Worm (Caenorhabditis elegans) whole organism, late embryonic: ENCODE data around the gene cank-26.

Experiments used
- K02D7.2 ChIP-seq: sonication (generic microtip); optimal IDR thresholded peaks from 2 replicates; lab custom pipeline; 2017; ENCODE audit warnings: mild to moderate bottlenecking, missing genetic modification characterization, missing compliant biosample characterization
- ahr-1 ChIP-seq: sonication (generic microtip); optimal IDR thresholded peaks from 2 replicates; lab custom pipeline; 2016; ENCODE audit warnings: missing genetic modification characterization, missing compliant biosample characterization
- ceh-14 ChIP-seq: sonication (generic microtip); optimal IDR thresholded peaks from 2 replicates; lab custom pipeline; 2016; ENCODE audit warnings: missing genotype, missing genetic modification characterization, missing compliant biosample characterization
- ceh-22 ChIP-seq: sonication (generic microtip); optimal IDR thresholded peaks from 2 replicates; lab custom pipeline; 2017; ENCODE audit warnings: missing biosample characterization, missing genetic modification characterization
- ceh-24 ChIP-seq: sonication (generic microtip); optimal IDR thresholded peaks from 2 replicates; lab custom pipeline; 2016; ENCODE audit warnings: mild to moderate bottlenecking, missing genetic modification characterization, missing compliant biosample characterization
- ceh-45 ChIP-seq: fragments of 200-800 bp; sonication (Bioruptor generic); IDR thresholded peaks from 2 replicates; pipeline ENCODE4 v1.3.6; 2022; ENCODE audit warnings: missing genetic modification reagents, missing genetic modification characterization, missing compliant biosample characterization
- ceh-48 ChIP-seq: sonication (generic microtip); optimal IDR thresholded peaks from 2 replicates; lab custom pipeline; 2016; ENCODE audit warnings: missing genetic modification characterization, inconsistent platforms, missing compliant biosample characterization
- ceh-9 ChIP-seq: sonication (generic microtip); optimal IDR thresholded peaks from 2 replicates; lab custom pipeline; 2016; ENCODE audit warnings: mild to moderate bottlenecking, missing genetic modification characterization, inconsistent platforms, missing compliant biosample characterization
- dve-1 ChIP-seq: sonication (generic microtip); optimal IDR thresholded peaks from 2 replicates; lab custom pipeline; 2017; ENCODE audit warnings: antibody characterized with exemption, mild to moderate bottlenecking, missing genetic modification characterization, missing compliant biosample characterization
- elt-2 ChIP-seq: sonication (generic microtip); optimal IDR thresholded peaks from 2 replicates; lab custom pipeline; 2016; ENCODE audit warnings: missing genetic modification reagents, missing genetic modification characterization, missing compliant biosample characterization
- elt-4 ChIP-seq: sonication (generic microtip); optimal IDR thresholded peaks from 2 replicates; lab custom pipeline; 2016; ENCODE audit warnings: missing genetic modification characterization, missing compliant biosample characterization
- ets-4 ChIP-seq: sonication (generic microtip); optimal IDR thresholded peaks from 2 replicates; lab custom pipeline; 2016; ENCODE audit warnings: missing genetic modification characterization, missing compliant biosample characterization
- fkh-6 ChIP-seq: sonication (generic microtip); optimal IDR thresholded peaks from 2 replicates; lab custom pipeline; 2016; ENCODE audit warnings: missing genetic modification characterization, missing compliant biosample characterization
- gmeb-2 ChIP-seq: sonication (generic microtip); optimal IDR thresholded peaks from 2 replicates; lab custom pipeline; 2016; ENCODE audit warnings: missing genetic modification characterization, inconsistent platforms, missing compliant biosample characterization
- hlh-13 ChIP-seq: fragments of 200-800 bp; sonication (Bioruptor generic); optimal IDR thresholded peaks from 2 replicates; lab custom pipeline; 2018; ENCODE audit warnings: mild to moderate bottlenecking, missing genetic modification characterization, missing compliant biosample characterization
- hlh-6 ChIP-seq: sonication (generic microtip); optimal IDR thresholded peaks from 2 replicates; lab custom pipeline; 2016; ENCODE audit warnings: missing genotype, missing genetic modification characterization, missing compliant biosample characterization
- hlh-8 ChIP-seq: sonication (generic microtip); optimal IDR thresholded peaks from 2 replicates; lab custom pipeline; 2016; ENCODE audit warnings: missing genotype, missing genetic modification characterization, missing compliant biosample characterization
- mec-3 ChIP-seq: sonication (generic microtip); optimal IDR thresholded peaks from 2 replicates; lab custom pipeline; 2016; ENCODE audit warnings: borderline replicate concordance, missing genetic modification characterization, missing compliant biosample characterization
- nhr-232 ChIP-seq: sonication (generic microtip); optimal IDR thresholded peaks from 2 replicates; lab custom pipeline; 2016; ENCODE audit warnings: missing genetic modification characterization, missing compliant biosample characterization
- pag-3 ChIP-seq: sonication (generic microtip); optimal IDR thresholded peaks from 2 replicates; lab custom pipeline; 2016; ENCODE audit warnings: missing compliant biosample characterization, missing genetic modification characterization, borderline replicate concordance
- pat-9 ChIP-seq: fragments of 200-800 bp; sonication (Bioruptor generic); optimal IDR thresholded peaks from 2 replicates; lab custom pipeline; 2018; ENCODE audit warnings: mild to moderate bottlenecking, missing genetic modification characterization, moderate library complexity, missing compliant biosample characterization
- pax-1 ChIP-seq: fragments of 150-350 bp; optimal IDR thresholded peaks from 2 replicates; lab custom pipeline; 2014; ENCODE audit warnings: missing biosample characterization, missing genetic modification characterization
- pha-2 ChIP-seq: sonication (generic microtip); optimal IDR thresholded peaks from 2 replicates; lab custom pipeline; 2017; ENCODE audit warnings: mild to moderate bottlenecking, missing genetic modification characterization, missing compliant biosample characterization
- pqm-1 ChIP-seq: sonication (generic microtip); optimal IDR thresholded peaks from 2 replicates; lab custom pipeline; 2016; ENCODE audit warnings: missing genetic modification characterization, missing compliant biosample characterization
- ref-2 ChIP-seq: sonication (generic microtip); optimal IDR thresholded peaks from 2 replicates; lab custom pipeline; 2016; ENCODE audit warnings: missing genetic modification characterization, missing compliant biosample characterization
- rnt-1 ChIP-seq: sonication (generic microtip); optimal IDR thresholded peaks from 2 replicates; lab custom pipeline; 2016; ENCODE audit warnings: missing genetic modification characterization, missing compliant biosample characterization
- sdc-2 ChIP-seq: sonication (generic microtip); optimal IDR thresholded peaks from 2 replicates; lab custom pipeline; 2016; ENCODE audit warnings: missing genotype, missing genetic modification characterization, missing compliant biosample characterization
- tbx-2 ChIP-seq: sonication (generic microtip); optimal IDR thresholded peaks from 2 replicates; lab custom pipeline; 2016; ENCODE audit warnings: missing genetic modification characterization, missing compliant biosample characterization
- tbx-7 ChIP-seq: sonication (generic microtip); optimal IDR thresholded peaks from 2 replicates; lab custom pipeline; 2016; ENCODE audit warnings: missing genotype, missing genetic modification characterization, missing compliant biosample characterization
- unc-3 ChIP-seq, 2 experiments: fragments of 200-800 bp in 1 of 2; sonication (Bioruptor generic) in 1 of 2; sonication (generic microtip) in 1 of 2; conservative IDR thresholded peaks in 1 of 2; optimal IDR thresholded peaks in 1 of 2; 2 replicates each; pipeline versions ENCODE4 v1.3.6 to Lab custom; 2016 to 2022; ENCODE audit warnings: missing compliant biosample characterization in 2 of 2, missing genetic modification characterization in 2 of 2, missing genetic modification reagents in 1 of 2
- unc-42 ChIP-seq: sonication (generic microtip); optimal IDR thresholded peaks from 2 replicates; lab custom pipeline; 2016; ENCODE audit warnings: missing genotype, missing genetic modification characterization, missing compliant biosample characterization
- unc-55 ChIP-seq: sonication (generic microtip); optimal IDR thresholded peaks from 2 replicates; lab custom pipeline; 2017; ENCODE audit warnings: missing biosample characterization, missing genetic modification reagents, missing genetic modification characterization
- unc-86 ChIP-seq: sonication (generic microtip); optimal IDR thresholded peaks from 2 replicates; lab custom pipeline; 2016; ENCODE audit warnings: missing genetic modification characterization, missing compliant biosample characterization
- ztf-16 ChIP-seq: sonication (generic microtip); optimal IDR thresholded peaks from 2 replicates; lab custom pipeline; 2017; ENCODE audit warnings: missing genetic modification characterization, missing compliant biosample characterization

cank-26 gene

DNA sequence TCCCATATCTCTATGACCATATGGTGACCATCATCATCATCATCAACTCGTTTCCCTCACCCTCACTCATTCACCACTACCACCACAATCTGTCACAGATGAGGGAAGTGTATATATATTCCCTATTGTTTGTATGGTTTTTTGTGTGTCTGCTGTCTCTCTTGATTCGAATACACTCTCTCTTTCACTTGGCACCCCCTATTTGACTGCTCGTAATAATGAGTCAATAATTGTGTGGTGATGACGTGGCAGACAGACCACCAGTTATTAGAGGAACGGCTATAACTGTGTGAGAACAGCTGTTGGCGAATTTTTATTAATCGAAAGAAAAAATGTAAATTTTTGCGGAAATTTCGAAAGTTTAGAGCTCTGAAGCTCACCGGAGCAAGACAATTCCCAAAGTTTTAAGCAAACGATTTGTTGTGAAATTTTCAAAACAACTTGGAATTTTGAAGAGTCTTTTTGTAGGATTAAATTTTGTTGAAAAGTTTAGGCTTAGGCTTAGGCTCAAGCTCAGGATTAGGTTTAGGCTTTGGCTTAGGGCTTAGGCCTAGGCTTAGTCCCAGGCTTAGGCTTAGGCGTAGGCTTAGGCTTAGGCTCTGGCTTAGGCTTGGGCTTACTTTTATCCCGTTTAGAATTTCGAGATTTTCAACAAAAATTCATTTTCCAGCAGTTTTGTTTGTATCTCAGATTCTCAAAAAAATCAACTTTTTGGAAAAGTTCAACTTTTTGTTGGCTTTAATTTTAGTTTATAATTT is 17.2 kb downstream of the cank-26 start (continued):
- TF ChIP-seq hlh-8 (tag; lab: Kevin White, UChicago) (no peak), unc-3 (GFP tag; conservative IDR thresholded peaks at IDR 0.05; lab: Robert Waterston, UW) (no peak), unc-3 (tag; optimal IDR thresholded peaks at IDR 0.05; lab: Kevin White, UChicago) (no peak), ceh-14 (tag; lab: Kevin White, UChicago) (no peak), K02D7.2 (tag; lab: Kevin White, UChicago) (no peak)

DNA sequence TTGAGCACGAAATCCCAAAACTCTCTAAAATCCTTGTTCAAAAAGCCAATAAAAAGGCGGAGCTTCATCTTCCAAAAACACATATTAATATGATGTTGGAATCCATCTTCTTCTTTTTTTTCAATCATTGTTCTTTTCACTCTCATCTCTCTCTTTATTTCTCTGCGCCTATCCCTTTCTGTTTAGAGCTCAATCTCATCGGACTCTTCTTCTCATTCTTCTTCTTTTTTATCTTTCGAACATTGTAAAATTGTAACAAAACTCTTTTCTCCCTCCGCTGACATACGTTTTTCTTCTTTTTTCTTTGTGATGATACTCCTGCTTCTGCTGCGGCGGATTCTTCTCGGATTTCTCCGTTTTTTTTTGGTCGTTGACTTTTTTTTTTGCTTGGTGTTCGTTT is 18.1 kb downstream of the cank-26 start:
- TF ChIP-seq hlh-13 (GFP tag; lab: Kevin White, UChicago) (no peak), rnt-1 (tag; lab: Kevin White, UChicago) (peak; percentile 13), unc-55 (peak; percentile 20)

DNA sequence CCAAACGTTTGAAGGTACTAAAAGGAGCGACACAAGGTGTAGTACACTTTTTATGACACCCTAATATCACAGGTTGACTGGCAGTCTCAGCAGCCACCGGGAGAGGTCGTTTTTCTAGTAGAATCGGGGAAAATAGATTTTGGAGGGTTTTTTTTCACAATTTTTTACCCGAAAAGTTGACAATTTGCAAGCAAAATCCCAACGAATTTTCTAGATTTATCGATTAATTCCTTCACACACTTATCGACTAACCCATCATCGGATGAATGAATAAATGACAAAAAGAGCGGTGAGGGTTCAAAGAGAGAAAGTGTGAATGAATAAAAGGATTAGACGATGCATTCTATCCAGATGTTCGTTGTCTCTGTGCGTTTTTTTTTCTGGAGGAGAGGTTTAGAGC is 18.9 kb downstream of the cank-26 start:
- TF ChIP-seq ceh-9 (tag; lab: Kevin White, UChicago) (no peak), hlh-6 (tag; lab: Kevin White, UChicago) (no peak), ahr-1 (tag; lab: Kevin White, UChicago) (no peak), dve-1 (tag; lab: Kevin White, UChicago) (no peak)

DNA sequence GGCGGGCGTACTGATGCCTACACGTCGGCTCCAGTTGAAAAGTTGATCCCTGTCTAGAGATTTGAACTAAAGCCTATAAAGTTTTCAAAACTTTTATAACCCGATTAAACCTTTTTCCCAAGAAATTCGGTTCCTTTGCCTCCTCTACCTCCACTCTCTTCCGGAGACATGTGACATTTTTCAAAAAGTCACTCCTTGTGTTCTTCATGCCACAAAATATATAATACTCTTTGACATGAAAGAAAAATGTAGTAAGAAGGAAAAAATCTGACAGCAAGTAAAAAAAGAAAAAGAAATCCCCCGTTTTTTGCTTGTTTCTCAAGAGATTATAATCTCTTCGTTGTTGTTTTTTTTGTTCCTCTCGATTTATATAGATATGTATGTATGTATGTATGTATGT is 20.0 kb downstream of the cank-26 start:
- no peak for TF ChIP-seq ceh-9 (tag; lab: Kevin White, UChicago)
- TF ChIP-seq pag-3 (tag; lab: Kevin White, UChicago), result no peak
- TF ChIP-seq pha-2 (tag; lab: Kevin White, UChicago), result no peak
- no peak for TF ChIP-seq gmeb-2
- no peak for TF ChIP-seq fkh-6
- no peak for TF ChIP-seq tbx-7 (tag; lab: Kevin White, UChicago)
- TF ChIP-seq ahr-1 (tag; lab: Kevin White, UChicago), result no peak
- TF ChIP-seq hlh-13 (GFP tag; lab: Kevin White, UChicago), result no peak
- no peak for TF ChIP-seq ref-2 (tag; lab: Kevin White, UChicago)
- TF ChIP-seq unc-3 (GFP tag; conservative IDR thresholded peaks at IDR 0.05; lab: Robert Waterston, UW), result no peak
- no peak for TF ChIP-seq unc-3 (tag; optimal IDR thresholded peaks at IDR 0.05; lab: Kevin White, UChicago)
- no peak for TF ChIP-seq ceh-24 (tag; lab: Kevin White, UChicago)
- TF ChIP-seq ceh-22, result no peak
- no peak for TF ChIP-seq pqm-1 (tag; lab: Kevin White, UChicago)
- TF ChIP-seq ceh-14 (tag; lab: Kevin White, UChicago), result no peak
- TF ChIP-seq ets-4 (tag; lab: Kevin White, UChicago), result no peak
- no peak for TF ChIP-seq unc-42 (tag; lab: Kevin White, UChicago)
- no peak for TF ChIP-seq nhr-232 (tag; lab: Kevin White, UChicago)

DNA sequence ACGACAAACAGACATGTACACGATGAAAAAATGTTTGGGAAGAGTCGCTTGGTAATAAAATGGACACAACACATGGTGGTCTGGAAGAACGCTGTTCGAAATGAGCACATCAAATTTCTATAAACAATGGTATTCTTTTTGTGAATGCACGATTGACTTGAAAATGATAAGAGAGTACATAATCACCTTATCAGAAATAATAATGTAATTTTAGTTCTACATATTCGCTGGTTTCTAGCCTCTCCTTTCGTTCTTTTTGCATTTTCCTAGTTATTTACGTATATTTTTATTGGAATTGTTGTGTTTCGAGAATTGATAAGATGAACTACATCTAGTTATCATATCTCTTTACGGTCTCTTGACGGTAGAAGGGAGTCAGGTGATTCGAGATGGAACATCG is 20.8 kb downstream of the cank-26 start:
- TF ChIP-seq tbx-2 (no peak), elt-2 (peak; percentile 47)
- TF ChIP-seq, all 69 proteins: peak for 1

DNA sequence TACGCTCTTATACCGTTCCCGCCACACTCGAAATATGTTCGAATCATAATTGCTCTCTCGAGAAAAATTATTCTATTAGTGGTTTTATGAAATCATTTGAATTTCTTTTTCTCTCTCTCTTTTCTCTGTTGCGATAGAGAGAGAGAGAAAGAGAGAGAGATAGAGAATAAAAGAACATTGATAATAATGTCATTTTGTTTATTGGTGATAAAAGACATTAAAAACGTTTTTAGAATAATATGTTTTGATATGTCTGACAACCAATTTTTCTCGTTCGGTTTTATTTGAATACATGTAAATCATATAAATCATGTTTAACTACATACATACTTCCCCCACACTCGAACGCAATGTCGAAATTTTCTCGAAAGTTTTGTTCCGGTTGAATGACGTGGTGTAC is 21.9 kb downstream of the cank-26 start:
- TF ChIP-seq ceh-45 (GFP tag; lab: Robert Waterston, UW) (no peak), elt-2 (peak; percentile 29), pag-3 (tag; lab: Kevin White, UChicago) (no peak), pax-1 (no peak), unc-3 (GFP tag; conservative IDR thresholded peaks at IDR 0.05; lab: Robert Waterston, UW) (no peak), unc-3 (tag; optimal IDR thresholded peaks at IDR 0.05; lab: Kevin White, UChicago) (no peak)
- TF ChIP-seq, all 69 proteins: peak for 1

DNA sequence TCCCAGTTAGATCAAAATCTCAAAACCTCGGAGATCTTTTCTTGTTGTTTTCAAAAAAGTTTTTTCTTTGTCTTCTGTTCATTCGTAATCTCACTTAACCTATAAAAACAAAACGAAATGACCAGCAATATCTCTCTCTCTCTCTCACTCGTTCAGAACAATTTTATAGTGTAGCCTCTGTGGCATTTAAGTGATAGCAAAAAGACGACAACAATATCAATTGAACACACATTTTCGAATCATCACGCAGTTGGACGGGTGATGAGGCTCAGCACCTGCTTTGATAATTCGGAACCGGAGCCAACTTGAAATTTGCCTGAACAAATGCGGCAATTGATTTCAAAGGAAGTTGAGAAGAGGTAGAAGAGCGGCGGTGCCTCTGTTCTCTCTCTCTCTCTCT is 22.5 kb downstream of the cank-26 start:
- TF ChIP-seq unc-86 (tag; lab: Kevin White, UChicago), result no peak
- TF ChIP-seq pag-3 (tag; lab: Kevin White, UChicago), result no peak
- TF ChIP-seq pat-9 (tag; lab: Kevin White, UChicago), result no peak
- no peak for TF ChIP-seq ceh-14 (tag; lab: Kevin White, UChicago)
- no peak for TF ChIP-seq ets-4 (tag; lab: Kevin White, UChicago)
- TF ChIP-seq ceh-48 (tag; lab: Kevin White, UChicago), result no peak
- no peak for TF ChIP-seq mec-3 (tag; lab: Kevin White, UChicago)
- no peak for TF ChIP-seq ztf-16
- no peak for TF ChIP-seq sdc-2 (tag; lab: Kevin White, UChicago)
- no peak for TF ChIP-seq elt-4 (tag; lab: Kevin White, UChicago)
- TF ChIP-seq unc-42 (tag; lab: Kevin White, UChicago), result no peak
